Worm (Caenorhabditis elegans) whole organism, L3 larva: ENCODE data around the gene slcr-46.3.
A peak's percentile ranks its signal among the peaks of the same experiment; 100 is the strongest.

Experiments
- ZK546.5 ChIP-seq: sonication (generic microtip); optimal IDR thresholded peaks from 2 replicates; lab custom pipeline; 2017; ENCODE audit warnings: missing biosample characterization, missing genetic modification characterization
- aly-2 ChIP-seq: fragments of 150-350 bp; optimal IDR thresholded peaks from 2 replicates; lab custom pipeline; 2014; ENCODE audit warnings: missing biosample characterization, missing genetic modification characterization
- ceh-82 ChIP-seq: fragments of 150-350 bp; optimal IDR thresholded peaks from 2 replicates; lab custom pipeline; 2014; ENCODE audit warnings: missing biosample characterization, missing genetic modification characterization
- ceh-9 ChIP-seq: sonication (generic microtip); optimal IDR thresholded peaks from 2 replicates; lab custom pipeline; 2018; ENCODE audit warnings: missing biosample characterization, missing genetic modification characterization
- daf-12 ChIP-seq: fragments of 150-350 bp; optimal IDR thresholded peaks from 2 replicates; lab custom pipeline; 2014; ENCODE audit warnings: missing biosample characterization, missing genetic modification reagents, missing genetic modification characterization
- egl-27 ChIP-seq: sonication (generic microtip); optimal IDR thresholded peaks from 4 replicates; lab custom pipeline; 2017; ENCODE audit warnings: missing biosample characterization, missing genetic modification reagents, missing genetic modification characterization
- egl-5 ChIP-seq: fragments of 150-350 bp; optimal IDR thresholded peaks from 2 replicates; lab custom pipeline; 2017; ENCODE audit warnings: missing biosample characterization, missing genetic modification reagents, missing genetic modification characterization, inconsistent platforms
- elt-1 ChIP-seq: fragments of 150-350 bp; optimal IDR thresholded peaks from 2 replicates; lab custom pipeline; 2014; ENCODE audit warnings: missing biosample characterization, missing genetic modification characterization
- elt-2 ChIP-seq: sonication (generic microtip); optimal IDR thresholded peaks from 2 replicates; lab custom pipeline; 2016; ENCODE audit warnings: missing genetic modification reagents, mild to moderate bottlenecking, missing genetic modification characterization, missing compliant biosample characterization
- elt-3 ChIP-seq, 3 experiments: fragments of 150-350 bp in 1 of 3; sonication (generic microtip) in 2 of 3; optimal IDR thresholded peaks; 2 replicates in 2 of 3; 4 replicates in 1 of 3; lab custom pipeline; 2014 to 2017; ENCODE audit warnings: missing biosample characterization in 3 of 3, missing genetic modification characterization in 3 of 3
- eor-1 ChIP-seq, 2 experiments: fragments of 150-350 bp; optimal IDR thresholded peaks; 2 replicates each; lab custom pipeline; 2014 to 2018; ENCODE audit warnings: missing biosample characterization in 2 of 2, missing genetic modification characterization in 2 of 2
- fkh-10 ChIP-seq: sonication (generic microtip); optimal IDR thresholded peaks from 2 replicates; lab custom pipeline; 2017; ENCODE audit warnings: missing biosample characterization, missing genetic modification reagents, missing genetic modification characterization
- hmg-11 ChIP-seq: sonication (generic microtip); optimal IDR thresholded peaks from 2 replicates; lab custom pipeline; 2016; ENCODE audit warnings: missing genetic modification characterization, missing compliant biosample characterization
- jun-1 ChIP-seq: fragments of 150-350 bp; optimal IDR thresholded peaks from 2 replicates; lab custom pipeline; 2014; ENCODE audit warnings: missing biosample characterization, missing genetic modification reagents, missing genetic modification characterization
- lin-15B ChIP-seq: fragments of 150-350 bp; optimal IDR thresholded peaks from 2 replicates; lab custom pipeline; 2014; ENCODE audit warnings: missing biosample characterization, missing genetic modification characterization
- lsy-12 ChIP-seq: sonication (generic microtip); optimal IDR thresholded peaks from 2 replicates; lab custom pipeline; 2016; ENCODE audit warnings: mild to moderate bottlenecking, missing genetic modification characterization, missing compliant biosample characterization
- mdl-1 ChIP-seq: fragments of 150-350 bp; optimal IDR thresholded peaks from 2 replicates; lab custom pipeline; 2014; ENCODE audit warnings: missing biosample characterization, missing genetic modification characterization
- mml-1 ChIP-seq: fragments of 150-350 bp; sonication (generic microtip); optimal IDR thresholded peaks from 3 replicates; lab custom pipeline; 2014; ENCODE audit warnings: missing biosample characterization, missing genetic modification characterization
- nfya-1 ChIP-seq: sonication (generic microtip); optimal IDR thresholded peaks from 2 replicates; lab custom pipeline; 2017; ENCODE audit warnings: missing genetic modification characterization, mild to moderate bottlenecking, missing compliant biosample characterization, antibody characterized with exemption, moderate library complexity; ENCODE audit not compliant: insufficient read depth
- nhr-12 ChIP-seq: fragments of 150-350 bp; optimal IDR thresholded peaks from 2 replicates; lab custom pipeline; 2014; ENCODE audit warnings: missing biosample characterization, missing genetic modification characterization
- nhr-23 ChIP-seq: fragments of 150-350 bp; optimal IDR thresholded peaks from 2 replicates; lab custom pipeline; 2014; ENCODE audit warnings: missing biosample characterization, missing genetic modification reagents, missing genetic modification characterization
- nhr-237 ChIP-seq: fragments of 150-350 bp; optimal IDR thresholded peaks from 2 replicates; lab custom pipeline; 2014; ENCODE audit warnings: missing biosample characterization, missing genetic modification characterization
- nhr-25 ChIP-seq: sonication (generic microtip); optimal IDR thresholded peaks from 2 replicates; lab custom pipeline; 2017; ENCODE audit warnings: missing biosample characterization, missing genetic modification characterization
- nhr-28 ChIP-seq: fragments of 150-350 bp; optimal IDR thresholded peaks from 2 replicates; lab custom pipeline; 2014; ENCODE audit warnings: missing biosample characterization, missing genetic modification characterization
- nhr-43 ChIP-seq: sonication (generic microtip); optimal IDR thresholded peaks from 2 replicates; lab custom pipeline; 2016; ENCODE audit warnings: mild to moderate bottlenecking, missing genetic modification characterization, missing compliant biosample characterization; ENCODE audit not compliant: poor library complexity, severe bottlenecking
- nhr-76 ChIP-seq: fragments of 150-350 bp; sonication (generic microtip); optimal IDR thresholded peaks from 5 replicates; lab custom pipeline; 2014; ENCODE audit warnings: missing biosample characterization, missing genetic modification characterization
- pha-4 ChIP-seq: fragments of 150-350 bp; optimal IDR thresholded peaks from 2 replicates; lab custom pipeline; 2014; ENCODE audit warnings: missing biosample characterization, missing genetic modification reagents, missing genetic modification characterization
- pqm-1 ChIP-seq: fragments of 150-350 bp; optimal IDR thresholded peaks from 2 replicates; lab custom pipeline; 2017; ENCODE audit warnings: missing biosample characterization, missing genetic modification characterization, inconsistent platforms
- snpc-4 ChIP-seq: fragments of 150-350 bp; optimal IDR thresholded peaks from 2 replicates; lab custom pipeline; 2014; ENCODE audit warnings: missing biosample characterization, missing genetic modification characterization
- unc-39 ChIP-seq: sonication (generic microtip); optimal IDR thresholded peaks from 4 replicates; lab custom pipeline; 2017; ENCODE audit warnings: missing biosample characterization, missing genetic modification characterization
- unc-62 ChIP-seq: fragments of 150-350 bp; sonication (generic microtip); optimal IDR thresholded peaks from 4 replicates; lab custom pipeline; 2014; ENCODE audit warnings: missing biosample characterization, missing genetic modification reagents, missing genetic modification characterization

The slcr-46.3 gene

DNA sequence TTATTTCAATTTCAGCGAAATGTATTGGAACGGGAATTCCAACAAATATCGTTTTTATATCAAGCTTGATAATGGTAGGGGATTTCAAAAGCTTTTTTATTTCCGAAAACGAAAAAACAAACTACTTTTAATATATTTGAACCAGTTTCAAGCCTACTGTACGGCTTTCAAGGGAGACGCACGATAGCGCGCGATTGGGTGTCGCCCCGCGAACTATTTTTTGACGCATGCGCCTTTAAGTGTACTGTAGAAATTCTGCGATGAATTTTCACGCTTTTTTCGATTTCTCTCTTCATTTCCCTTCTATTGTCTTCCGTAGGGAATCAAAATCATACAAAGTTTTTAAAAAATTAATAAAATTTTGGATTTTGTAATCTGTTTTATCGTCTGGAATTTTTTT is 20.4 kb downstream of the slcr-46.3 start:
- TF ChIP-seq nhr-23 (tag; lab: Kevin White, UChicago) = no peak
- TF ChIP-seq nhr-76 = no peak
- no peak for TF ChIP-seq nhr-12 (tag; lab: Kevin White, UChicago)
- TF ChIP-seq lsy-12 (tag; lab: Kevin White, UChicago) = no peak
- no peak for TF ChIP-seq daf-12 (tag; lab: Kevin White, UChicago)
- TF ChIP-seq lin-15B (tag; lab: Kevin White, UChicago) = no peak
- TF ChIP-seq jun-1 (tag; lab: Kevin White, UChicago) = no peak
- TF ChIP-seq pqm-1 = no peak
- TF ChIP-seq nhr-25 = no peak
- no peak for TF ChIP-seq ceh-82 (tag; lab: Kevin White, UChicago)
- TF ChIP-seq mml-1 (tag; lab: Kevin White, UChicago) = no peak
- no peak for TF ChIP-seq fkh-10 (GFP tag; lab: Kevin White, UChicago)
- no peak for TF ChIP-seq egl-5
- no peak for TF ChIP-seq nhr-43 (tag; lab: Kevin White, UChicago)
- no peak for TF ChIP-seq mdl-1 (tag; lab: Kevin White, UChicago)
- no peak for TF ChIP-seq elt-3 (tag; optimal IDR thresholded peaks at IDR 0.05; lab: Kevin White, UChicago)

DNA sequence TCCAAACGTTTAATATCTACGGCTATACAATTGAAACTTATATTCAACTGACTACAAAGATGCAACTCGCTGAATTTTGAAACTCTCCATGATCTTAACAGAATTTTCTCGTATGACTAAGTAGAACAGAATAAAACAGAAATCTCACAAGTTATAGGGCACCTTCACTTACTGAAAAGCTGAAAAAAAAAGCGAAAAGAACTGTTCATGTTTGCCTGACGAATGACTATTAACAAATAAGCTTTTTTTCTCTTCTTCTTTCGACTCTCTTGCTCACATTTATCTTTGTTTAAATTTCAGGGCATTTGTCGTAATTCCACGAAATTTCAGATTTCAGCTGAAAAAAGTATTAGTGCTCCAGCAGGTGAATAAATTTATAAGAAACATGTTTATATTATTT is 21.2 kb downstream of the slcr-46.3 start, which contains the start of gene xbx-6:
Gene xbx-6 (plus strand): TSS at position 301 of the 400 bp plus-strand sequence.
- TF ChIP-seq nhr-28 (tag; lab: Kevin White, UChicago) = no peak
- no peak for TF ChIP-seq nhr-23 (tag; lab: Kevin White, UChicago)
- TF ChIP-seq snpc-4 (tag; lab: Kevin White, UChicago) = no peak
- TF ChIP-seq egl-5 = no peak
- no peak for TF ChIP-seq ZK546.5 (tag; lab: Kevin White, UChicago)
- no peak for TF ChIP-seq nhr-237 (tag; lab: Kevin White, UChicago)
- no peak for TF ChIP-seq mdl-1 (tag; lab: Kevin White, UChicago)
- TF ChIP-seq mml-1 (tag; lab: Kevin White, UChicago) = no peak
- no peak for TF ChIP-seq ceh-9 (tag; lab: Kevin White, UChicago)
- TF ChIP-seq egl-27 (tag; lab: Kevin White, UChicago) = no peak
- TF ChIP-seq eor-1 (tag; optimal IDR thresholded peaks at IDR 0.05; lab: Kevin White, UChicago) = no peak
- TF ChIP-seq, all 47 proteins: peak for 0

- no peak for TF ChIP-seq ceh-9 (tag; lab: Kevin White, UChicago)
- TF ChIP-seq mdl-1 (tag; lab: Kevin White, UChicago) = no peak
- TF ChIP-seq elt-2 (tag; lab: Kevin White, UChicago) = peak; percentile 70
- TF ChIP-seq pqm-1 = peak; percentile 32
These were observed 22.0 kb downstream of the slcr-46.3 start for ce11 chrV:9701861-9702260.

- TF ChIP-seq elt-2 (tag; lab: Kevin White, UChicago) (peak; percentile 15), unc-62 (GFP tag; lab: Kevin White, UChicago) (no peak), ceh-9 (tag; lab: Kevin White, UChicago) (no peak), hmg-11 (no peak), elt-1 (tag; lab: Kevin White, UChicago) (no peak)
These were observed 24.7 kb downstream of the slcr-46.3 start for ce11 chrV:9699216-9699615.

DNA sequence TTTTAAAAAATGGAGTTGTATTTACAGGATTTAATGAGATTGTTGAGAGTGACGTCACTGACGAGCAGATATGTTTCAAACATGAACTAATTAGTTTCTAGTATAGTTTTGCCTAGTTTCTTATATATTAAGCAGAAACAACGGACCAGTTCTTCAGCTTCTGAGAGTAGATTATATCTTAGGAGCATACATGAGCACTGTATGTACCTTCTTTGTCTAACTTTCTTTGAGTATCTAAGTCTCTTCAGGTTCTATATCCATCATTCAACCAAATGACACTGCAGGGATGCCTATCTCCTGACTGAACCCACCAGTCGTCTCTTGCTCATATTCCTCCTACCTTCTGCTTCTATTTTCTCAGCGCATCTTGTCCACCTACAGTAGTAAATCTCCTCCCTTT is 27.2 kb downstream of the slcr-46.3 start, which contains the start of gene her-1:
Gene her-1 (plus strand): TSS at position 301 of the 400 bp plus-strand sequence.
- TF ChIP-seq pha-4 (tag; lab: Kevin White, UChicago) = no peak
- no peak for TF ChIP-seq nhr-28 (tag; lab: Kevin White, UChicago)
- no peak for TF ChIP-seq lsy-12 (tag; lab: Kevin White, UChicago)
- no peak for TF ChIP-seq lin-15B (tag; lab: Kevin White, UChicago)
- no peak for TF ChIP-seq aly-2 (tag; lab: Kevin White, UChicago)
- TF ChIP-seq unc-39 (tag; lab: Kevin White, UChicago) = no peak
- no peak for TF ChIP-seq nhr-43 (tag; lab: Kevin White, UChicago)
- TF ChIP-seq hmg-11 = no peak
- TF ChIP-seq egl-27 (tag; lab: Kevin White, UChicago) = no peak
- no peak for TF ChIP-seq pqm-1
- no peak for TF ChIP-seq nfya-1 (tag; lab: Kevin White, UChicago)
- TF ChIP-seq, all 47 proteins: peak for 0
